Fruit fly (Drosophila melanogaster) S2 (cell line): ENCODE results near the gene CG13857.

Experiments used
- CG8478 ChIP-seq: fragments of >200 bp; optimal IDR thresholded peaks from 2 replicates; lab custom pipeline; 2018
- CTCF ChIP-seq, 2 experiments: fragments of >200 bp; optimal IDR thresholded peaks; 2 replicates each; lab custom pipeline; 2018

The CG13857 gene

DNA sequence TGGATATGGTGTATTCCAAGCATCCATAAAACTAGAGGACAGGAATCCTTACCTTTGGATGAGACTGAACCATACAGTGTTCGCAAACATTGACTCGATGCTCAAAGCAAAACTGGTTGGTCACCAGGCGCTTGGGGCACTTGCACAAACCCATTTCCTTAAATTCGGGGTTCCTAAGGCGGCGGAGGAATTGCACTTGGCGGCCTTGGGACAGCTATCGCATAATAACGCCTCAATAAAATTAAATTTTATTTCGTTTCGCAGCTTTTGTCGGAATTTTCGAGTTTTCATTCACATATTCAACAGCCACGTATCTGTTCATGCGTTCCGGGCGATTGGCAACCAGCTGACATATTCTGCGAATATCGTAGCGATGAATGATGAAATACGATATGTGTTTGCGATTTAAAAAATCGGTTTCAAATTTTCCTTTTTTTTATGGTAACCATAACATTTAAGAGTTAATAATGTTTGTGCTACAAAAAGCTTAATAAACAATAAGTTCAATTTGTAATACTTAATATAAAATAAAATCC, 28.2 kb downstream of the CG13857 start, which contains the start of gene CG5382:
Gene CG5382, minus strand, starts transcription at position 324 of the 536 bp plus-strand sequence.
- no peak for TF ChIP-seq CTCF (optimal IDR thresholded peaks at IDR 0.05; lab: Kevin White, UChicago)
- TF ChIP-seq CG8478, result no peak

DNA sequence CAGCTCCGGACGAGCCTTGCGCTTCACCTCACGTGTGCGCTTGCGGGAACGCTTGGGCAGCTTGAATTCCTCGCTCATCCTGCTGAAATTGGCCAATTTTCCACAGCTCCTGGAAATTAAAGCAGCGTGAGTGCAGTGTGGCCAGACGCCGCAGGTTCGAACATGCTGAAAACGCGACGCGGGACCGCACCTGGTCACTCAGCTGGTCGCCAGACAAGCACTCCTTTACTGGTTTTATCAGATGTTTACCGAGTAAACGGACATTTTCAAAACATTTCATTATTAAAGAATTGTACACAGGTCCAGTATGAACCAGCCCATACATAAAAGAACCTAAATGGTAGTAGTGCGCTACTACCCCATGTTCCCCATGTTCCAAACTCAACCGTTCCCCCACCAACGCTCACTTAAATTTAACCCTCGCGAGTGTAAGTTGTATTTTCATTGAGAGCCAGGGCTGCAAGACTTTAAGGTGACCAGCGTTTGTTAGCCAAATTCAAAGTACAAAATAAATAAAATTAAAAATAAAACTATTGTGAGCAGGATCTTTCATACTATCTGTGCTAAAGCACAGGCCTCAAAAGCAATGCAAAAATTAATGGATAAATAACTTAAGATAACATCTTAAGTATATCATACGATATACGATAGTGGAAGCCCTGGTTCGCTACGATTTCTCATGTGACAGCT, 31.5 kb downstream of the CG13857 start, which contains the start of the genes JMJD6, CG7071 and Muted:
Gene JMJD6, minus strand, starts transcription at position 154 of the 690 bp plus-strand sequence.
Gene CG7071, plus strand, starts transcription at position 403 of the 690 bp plus-strand sequence.
Gene Muted, plus strand, starts transcription at position 403 of the 690 bp plus-strand sequence.
- no peak for TF ChIP-seq CG8478
- TF ChIP-seq CTCF (optimal IDR thresholded peaks at IDR 0.05; lab: Kevin White, UChicago), result peak in 1 of 2 experiments; percentile 32

DNA sequence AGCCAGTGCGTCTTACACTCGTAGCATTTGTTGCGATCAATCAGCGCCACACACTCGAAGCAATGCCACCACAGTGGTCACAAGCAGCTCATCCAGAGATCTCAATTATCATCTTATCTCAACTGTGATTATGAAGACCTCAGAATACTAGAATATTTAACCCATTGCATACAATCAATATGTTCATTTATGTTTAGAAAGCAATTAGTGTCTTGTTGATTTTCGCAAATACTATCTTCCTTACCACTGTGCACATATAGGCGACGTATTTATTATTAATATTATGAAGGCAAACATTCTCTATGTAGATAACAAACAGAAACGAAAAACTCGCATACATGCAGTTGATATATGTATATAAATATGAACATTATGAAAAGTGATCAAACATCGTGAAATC, 35.1 kb downstream of the CG13857 start:
- TF ChIP-seq CTCF (optimal IDR thresholded peaks at IDR 0.05; lab: Kevin White, UChicago), result no peak
- TF ChIP-seq CG8478, result no peak

DNA sequence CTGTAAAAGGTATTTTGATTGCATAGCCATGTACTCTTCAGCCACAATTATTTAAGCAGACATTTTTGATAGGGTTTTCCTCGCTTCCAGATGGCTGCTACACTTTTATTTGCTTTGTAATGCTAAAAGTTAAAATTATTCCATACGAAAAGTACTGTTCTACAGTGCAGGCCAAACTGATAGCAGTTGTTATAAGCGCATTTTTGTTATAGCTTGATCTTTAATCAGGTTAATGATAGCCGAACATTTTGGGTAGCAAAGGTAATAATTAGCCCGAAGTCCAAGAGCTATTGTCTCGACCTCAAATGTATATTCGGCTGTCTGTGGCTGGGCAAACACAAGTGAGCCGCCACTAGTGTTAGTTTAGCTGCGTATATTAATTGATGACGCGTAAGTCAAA, 36.0 kb downstream of the CG13857 start:
- TF ChIP-seq CG8478 (no peak), CTCF (optimal IDR thresholded peaks at IDR 0.05; lab: Kevin White, UChicago) (no peak)

DNA sequence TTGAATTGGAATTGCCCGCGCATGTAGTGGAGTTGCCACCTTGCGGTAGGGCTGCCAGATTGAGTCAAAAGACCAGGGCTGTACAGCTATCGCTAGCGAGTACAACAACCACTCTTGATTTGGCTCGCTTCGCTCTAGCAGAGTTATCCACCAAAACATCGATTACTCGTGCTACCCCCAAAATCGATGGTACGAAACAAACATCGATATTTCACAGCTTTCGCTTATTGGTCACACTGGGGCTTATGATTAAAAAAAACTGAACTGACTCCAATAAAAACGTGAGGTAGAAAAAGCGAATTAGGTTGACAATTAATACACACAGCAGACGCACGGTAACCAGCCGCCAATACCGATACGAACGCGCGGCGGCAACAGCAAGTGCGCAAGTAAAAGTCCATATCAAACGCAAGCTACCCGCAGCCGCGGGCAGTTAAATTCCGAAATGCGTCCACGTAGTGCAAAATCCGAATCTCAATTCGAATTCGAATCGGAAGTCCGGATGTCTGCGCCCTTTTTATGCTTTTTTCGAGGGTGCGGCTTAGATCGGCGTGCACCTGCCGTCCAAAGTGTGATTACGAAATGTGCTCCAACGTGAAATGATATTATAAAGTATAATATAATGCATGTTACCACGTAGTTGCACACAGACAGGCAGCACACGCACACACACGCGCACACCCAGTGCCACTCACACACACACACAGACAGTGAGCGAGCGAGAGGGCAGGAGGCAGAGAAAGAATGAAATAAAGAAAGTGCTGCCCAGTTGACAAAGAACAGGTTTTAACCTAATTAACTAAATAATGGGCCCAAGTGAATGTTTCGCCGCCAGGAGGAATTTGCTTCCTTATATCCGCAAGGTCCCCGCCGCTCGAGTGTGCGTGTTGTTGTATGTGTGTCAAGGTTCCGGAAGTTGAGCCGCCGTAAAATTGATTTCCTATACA, 37.2 kb downstream of the CG13857 start, which contains the start of gene Sar1:
Gene Sar1, plus strand, starts transcription at position 222 of the 947 bp plus-strand sequence.
- peak; percentile 72 to 77 for TF ChIP-seq CTCF (optimal IDR thresholded peaks at IDR 0.05; lab: Kevin White, UChicago)
- no peak for TF ChIP-seq CG8478

DNA sequence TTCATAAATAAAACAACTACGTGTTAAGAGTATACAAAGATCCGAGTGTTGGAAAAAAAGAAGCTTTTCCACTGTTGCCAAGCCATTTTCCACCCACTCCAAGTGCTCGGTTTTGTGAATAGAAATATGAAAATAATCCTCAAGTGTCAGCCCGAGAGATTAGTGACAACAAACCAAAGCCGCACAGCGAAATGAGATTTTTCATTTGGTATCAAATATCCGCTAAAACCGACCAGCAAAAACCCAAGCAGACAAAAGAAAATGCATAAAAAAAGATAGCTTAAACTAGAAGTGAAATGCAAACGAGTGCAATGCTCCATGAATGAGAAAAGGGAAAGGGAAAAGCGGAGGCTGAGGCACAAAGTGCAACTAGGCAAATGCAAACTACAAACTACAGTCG, 42.5 kb downstream of the CG13857 start, which contains the start of gene rdhB:
Gene rdhB, plus strand, starts transcription at position 301 of the 400 bp plus-strand sequence.
- no peak for TF ChIP-seq CG8478
- no peak for TF ChIP-seq CTCF (optimal IDR thresholded peaks at IDR 0.05; lab: Kevin White, UChicago)

DNA sequence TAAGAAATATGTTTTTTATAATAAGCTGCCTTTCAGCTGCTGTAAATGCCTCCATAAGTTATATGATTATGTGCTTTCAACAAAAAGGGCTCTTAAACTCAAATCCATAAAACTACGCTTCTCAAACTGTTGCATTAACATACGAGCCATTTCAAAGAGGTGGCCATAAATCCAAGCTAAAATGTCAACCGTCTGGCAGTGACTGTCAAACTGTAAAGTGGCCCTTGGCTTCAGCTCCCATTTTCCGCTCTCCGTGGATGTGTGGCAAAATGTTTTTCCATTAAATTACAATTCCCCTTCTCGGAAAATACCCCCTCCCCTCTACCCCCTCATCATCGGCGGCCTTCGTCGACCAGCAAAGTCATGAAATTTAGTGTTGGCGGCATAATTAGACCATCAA, 51.2 kb downstream of the CG13857 start:
- no peak for TF ChIP-seq CTCF (optimal IDR thresholded peaks at IDR 0.05; lab: Kevin White, UChicago)
- no peak for TF ChIP-seq CG8478
